Fruit fly (Drosophila melanogaster): ENCODE results near the gene CG10336.

CG10336 gene

DNA sequence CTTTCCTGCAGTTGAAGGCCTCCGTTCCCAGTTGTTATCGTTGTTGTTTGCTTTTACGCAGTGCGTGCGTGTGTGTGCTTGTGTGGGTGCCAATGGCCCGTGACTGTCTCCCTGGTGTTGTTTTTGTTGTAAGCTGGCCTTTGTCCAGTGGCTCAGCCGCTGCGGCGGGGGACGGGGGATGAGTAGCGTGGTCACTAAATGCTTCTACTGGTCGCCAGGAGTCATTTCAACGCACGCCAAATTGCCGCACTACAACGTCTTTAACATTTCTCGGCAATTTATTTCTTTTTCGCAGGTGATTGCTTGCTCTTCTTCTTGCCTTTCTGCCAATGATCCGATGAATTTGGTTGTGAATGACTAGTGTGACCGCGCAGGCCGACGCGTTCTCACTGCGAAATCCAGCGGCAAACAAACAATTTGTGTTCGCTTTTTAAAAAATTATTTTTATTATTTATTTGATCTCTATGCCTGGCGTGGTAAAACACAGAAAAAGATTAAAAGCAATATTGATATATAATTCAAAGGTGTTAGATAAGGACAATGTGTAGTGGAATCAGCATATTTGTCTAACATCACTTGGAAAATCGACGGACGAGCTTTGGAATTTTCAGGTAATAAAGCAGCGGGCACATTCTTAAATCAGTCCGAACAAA lies 19.0 kb downstream of the CG10336 start, which contains the start of the genes Faf2 and Grip71:
Gene Faf2, minus strand, starts transcription at position 450 of the 653 bp plus-strand sequence.
Gene Grip71, plus strand, starts transcription at position 608 of the 653 bp plus-strand sequence.
- TF ChIP-seq CG17801 (GFP tag; optimal IDR thresholded peaks at IDR 0.05; ENCODE audit: partially characterized antibody) = peak; percentile 73

dm6 chr2L:18713686-18714085 lies 24.4 kb downstream of the CG10336 start, which contains the start of gene Irk3:
Irk3 (minus strand) TSS chr2L:18713748.
- no peak for TF ChIP-seq CG17801 (GFP tag; optimal IDR thresholded peaks at IDR 0.05; ENCODE audit: partially characterized antibody)

DNA sequence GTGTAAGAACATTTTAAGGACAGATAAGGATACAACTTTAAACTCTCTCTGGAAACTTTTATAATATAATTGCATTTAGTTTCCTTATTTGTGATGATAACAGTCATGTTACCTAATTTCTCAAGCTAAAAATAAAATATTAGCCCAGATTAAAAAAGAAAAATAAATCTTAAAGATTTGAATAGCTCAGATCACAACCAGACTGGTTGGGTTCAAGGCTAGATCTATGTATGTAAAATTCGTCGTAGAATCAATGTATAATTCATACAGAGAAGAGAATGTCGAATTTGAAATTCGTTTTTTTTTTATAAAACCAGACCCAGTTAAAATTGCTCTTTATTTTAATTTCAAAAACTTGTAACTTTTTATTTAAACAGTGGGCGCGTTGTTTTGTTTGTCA lies 24.8 kb downstream of the CG10336 start:
- no peak for TF ChIP-seq CG17801 (GFP tag; optimal IDR thresholded peaks at IDR 0.05; ENCODE audit: partially characterized antibody)

- TF ChIP-seq CG17801 (GFP tag; optimal IDR thresholded peaks at IDR 0.05; ENCODE audit: partially characterized antibody) = no peak
Observed at dm6 chr2L:18717365-18718011, 28.2 kb downstream of the CG10336 start.

- no peak for TF ChIP-seq CG17801 (GFP tag; optimal IDR thresholded peaks at IDR 0.05; ENCODE audit: partially characterized antibody)
Observed at dm6 chr2L:18719583-18719982, 30.3 kb downstream of the CG10336 start.

DNA sequence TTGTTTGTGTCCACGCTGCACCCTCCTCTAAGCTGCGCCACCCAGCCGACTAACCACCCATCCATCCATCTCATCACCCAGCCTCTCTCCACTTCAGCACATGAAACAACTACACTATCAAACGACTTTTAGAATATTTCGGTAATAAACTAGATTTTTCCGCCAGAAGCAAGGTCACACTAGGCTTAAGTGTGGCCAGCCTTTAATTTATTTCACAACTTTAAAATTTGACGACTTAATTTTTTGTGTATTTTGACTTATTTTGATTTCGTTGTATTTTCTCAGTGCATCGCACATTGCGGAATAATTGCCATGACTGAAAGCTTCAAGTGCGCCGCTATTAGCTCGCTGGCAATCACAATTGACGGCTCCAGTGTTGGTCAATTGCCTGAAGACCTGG lies 35.5 kb downstream of the CG10336 start:
- no peak for TF ChIP-seq CG17801 (GFP tag; optimal IDR thresholded peaks at IDR 0.05; ENCODE audit: partially characterized antibody)

DNA sequence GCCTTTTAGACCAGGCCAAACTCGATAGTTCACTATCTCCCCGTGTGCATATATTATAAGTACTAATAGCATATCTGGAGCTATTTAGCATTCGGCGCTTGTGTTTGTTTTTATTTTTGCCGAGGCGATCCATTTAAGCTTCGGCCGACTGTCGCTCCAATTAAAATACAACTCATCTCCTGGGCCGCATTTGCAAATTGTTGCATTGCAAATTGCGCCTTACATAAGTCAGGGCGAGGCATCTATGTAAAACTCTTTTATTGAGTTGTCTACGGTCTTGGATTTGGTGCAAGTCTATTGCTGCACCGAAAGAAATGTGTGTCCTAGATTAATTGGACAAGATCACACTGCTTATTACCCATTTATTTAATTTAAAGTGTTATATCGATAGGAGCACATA lies 38.7 kb downstream of the CG10336 start:
- no peak for TF ChIP-seq CG17801 (GFP tag; optimal IDR thresholded peaks at IDR 0.05; ENCODE audit: partially characterized antibody)

- no peak for TF ChIP-seq CG17801 (GFP tag; optimal IDR thresholded peaks at IDR 0.05; ENCODE audit: partially characterized antibody)
Observed at dm6 chr2L:18732291-18732690, 43.0 kb downstream of the CG10336 start, which contains the start of gene CG10348. CG10348 (minus strand) TSS chr2L:18732524.

DNA sequence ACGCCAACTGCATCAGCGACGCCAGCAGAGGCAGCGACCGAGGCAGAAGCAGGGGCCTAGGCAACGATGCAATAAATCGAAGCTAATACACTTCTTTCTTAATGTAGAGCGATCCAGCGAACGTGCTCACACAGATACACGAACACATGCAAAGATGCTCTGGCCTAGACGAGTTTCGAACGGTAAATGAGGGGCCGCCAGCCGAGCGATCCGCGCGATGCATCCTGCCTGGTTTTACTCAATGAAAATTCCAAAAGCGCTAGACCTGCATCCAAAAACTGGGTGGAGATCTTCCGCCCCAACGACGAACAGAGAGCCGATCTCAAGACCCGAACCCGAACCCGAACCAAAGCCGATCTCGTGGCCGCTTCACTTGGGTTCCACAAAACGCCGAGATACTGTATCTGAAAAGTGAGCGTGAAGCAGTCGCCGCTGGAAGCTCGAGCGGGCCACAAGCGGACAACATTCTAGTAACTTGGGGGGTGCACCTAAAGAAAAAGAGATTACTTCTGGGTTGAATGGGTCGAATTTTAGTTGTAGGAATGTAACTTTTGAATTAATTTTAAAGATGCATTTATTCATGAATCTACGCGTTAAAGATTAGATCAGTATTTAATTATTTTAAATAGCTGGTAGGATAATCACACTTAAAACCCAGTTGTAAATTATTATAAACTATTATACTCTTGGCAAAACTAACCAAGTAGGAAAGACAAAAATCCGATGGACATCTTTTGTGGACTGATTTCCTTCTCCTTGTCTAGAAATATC lies 43.6 kb downstream of the CG10336 start:
- TF ChIP-seq CG17801 (GFP tag; optimal IDR thresholded peaks at IDR 0.05; ENCODE audit: partially characterized antibody) = no peak

DNA sequence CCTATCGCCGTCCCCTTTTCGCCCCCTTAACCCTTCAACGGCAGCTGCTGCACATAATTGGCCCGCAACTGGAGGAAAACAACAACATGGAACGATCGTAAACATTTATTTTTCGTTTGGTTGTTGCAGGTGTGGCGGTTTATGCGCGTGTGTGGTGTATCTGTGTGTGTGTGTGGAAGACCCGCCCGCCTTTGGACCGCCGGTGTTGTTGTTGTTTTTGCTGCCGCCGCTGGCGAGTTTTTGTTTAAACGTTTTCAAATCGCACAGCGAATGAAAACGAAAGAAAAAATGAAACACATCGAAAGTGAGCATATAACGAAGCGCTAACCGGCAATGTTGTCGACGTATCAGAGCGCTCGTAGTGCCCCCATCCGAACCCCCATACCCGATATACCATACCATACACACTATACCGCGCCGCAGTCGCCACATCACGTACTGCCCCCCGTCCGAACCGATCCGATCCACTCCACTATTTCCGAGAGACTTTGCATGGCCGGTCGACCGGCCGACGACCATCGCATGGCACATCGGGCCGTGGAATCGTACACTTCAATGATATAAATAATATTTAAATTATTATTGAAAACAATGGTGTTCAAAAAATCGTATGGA lies 46.3 kb downstream of the CG10336 start:
- no peak for TF ChIP-seq CG17801 (GFP tag; optimal IDR thresholded peaks at IDR 0.05; ENCODE audit: partially characterized antibody)

DNA sequence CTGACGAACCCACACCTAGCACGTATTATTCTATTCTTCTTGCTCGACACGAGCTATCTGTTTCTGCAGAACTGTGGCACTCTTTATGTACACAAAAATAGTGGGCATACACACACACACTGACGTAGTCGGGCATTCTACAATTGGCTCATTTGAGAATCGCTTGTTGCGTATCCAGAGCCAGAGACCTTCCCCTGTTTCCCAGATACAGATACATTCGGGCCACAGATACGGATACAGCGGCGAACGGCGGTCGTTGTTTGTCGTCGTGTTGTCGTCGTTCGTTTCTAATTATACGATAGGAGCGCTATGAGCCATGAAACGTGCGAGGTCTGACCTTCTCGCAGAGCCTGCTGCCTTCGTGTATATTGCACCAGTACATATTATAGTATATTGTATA lies 47.9 kb downstream of the CG10336 start:
- no peak for TF ChIP-seq CG17801 (GFP tag; optimal IDR thresholded peaks at IDR 0.05; ENCODE audit: partially characterized antibody)

DNA sequence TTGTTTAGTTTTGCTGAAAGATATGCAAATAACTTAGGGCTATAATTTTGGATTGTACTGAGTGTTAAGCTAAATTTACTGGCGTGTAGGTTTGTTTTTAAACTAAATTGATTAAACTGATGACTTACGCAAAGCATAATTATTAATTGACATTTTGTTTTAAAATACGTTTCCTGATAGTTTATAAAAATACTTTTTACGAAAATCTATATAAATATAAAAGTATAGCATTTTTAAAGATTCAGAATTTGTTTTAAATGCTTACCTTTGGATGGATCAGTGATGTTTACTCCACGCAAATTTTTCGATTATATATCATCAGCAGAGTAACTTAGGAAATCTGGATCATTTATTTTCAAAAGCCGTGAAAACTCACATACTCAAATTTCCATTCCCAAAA lies 50.7 kb downstream of the CG10336 start, which contains the start of the genes CG42752 and CG15167:
Gene CG42752, minus strand, starts transcription at position 101 of the 400 bp plus-strand sequence.
Gene CG15167, plus strand, starts transcription at position 349 of the 400 bp plus-strand sequence.
- TF ChIP-seq CG17801 (GFP tag; optimal IDR thresholded peaks at IDR 0.05; ENCODE audit: partially characterized antibody) = no peak
